Fruit fly (Drosophila melanogaster): ENCODE results near the gene CG43085.

Gene CG43085

dm6 chr3L:17615838-17616237 is 30.7 kb downstream of the CG43085 start:
- TF ChIP-seq CG12768 (GFP tag; optimal IDR thresholded peaks at IDR 0.05), result no peak
- TF ChIP-seq Crg-1 (GFP tag; optimal IDR thresholded peaks at IDR 0.05), result no peak
- no peak for TF ChIP-seq tj (GFP tag; optimal IDR thresholded peaks at IDR 0.05)
- no peak for TF ChIP-seq cnc (optimal IDR thresholded peaks at IDR 0.05)
- TF ChIP-seq CG14711 (tag; optimal IDR thresholded peaks at IDR 0.05), result no peak
- TF ChIP-seq Mnt (GFP tag; optimal IDR thresholded peaks at IDR 0.05), result no peak
- TF ChIP-seq kay (GFP tag; ENCODE audit: borderline replicate concordance), result no peak
- TF ChIP-seq Hr96 (GFP tag; optimal IDR thresholded peaks at IDR 0.05), result no peak
- TF ChIP-seq CG5204 (GFP tag; optimal IDR thresholded peaks at IDR 0.05), result no peak
- no peak for TF ChIP-seq toe (GFP tag; optimal IDR thresholded peaks at IDR 0.05)
- no peak for TF ChIP-seq bab1 (GFP tag; optimal IDR thresholded peaks at IDR 0.05)
- no peak for TF ChIP-seq CG7101 (tag; optimal IDR thresholded peaks at IDR 0.05)
- TF ChIP-seq ovo (GFP tag; optimal IDR thresholded peaks at IDR 0.05), result no peak
- TF ChIP-seq CG1620 (GFP tag; optimal IDR thresholded peaks at IDR 0.05), result no peak
- TF ChIP-seq CG33017 (tag; optimal IDR thresholded peaks at IDR 0.05), result no peak

DNA sequence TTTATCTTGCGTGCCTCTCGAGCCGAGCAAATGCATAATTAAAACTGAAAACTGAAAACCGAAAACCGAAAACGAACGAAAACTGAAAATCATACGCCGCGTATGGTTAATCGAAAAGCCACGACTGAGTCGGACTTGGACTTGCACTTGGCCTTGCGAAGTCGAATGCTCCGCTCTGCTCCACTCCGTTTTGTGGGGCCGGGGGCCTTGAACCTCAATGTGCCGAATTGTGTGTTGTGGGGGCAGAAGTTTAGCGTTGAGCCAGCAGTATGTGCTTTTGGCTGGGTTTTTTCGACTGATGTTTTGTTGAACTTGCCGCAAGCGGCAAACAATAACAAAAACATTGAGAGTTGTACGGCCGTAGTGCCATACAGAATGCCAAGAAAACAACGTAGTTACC is 31.3 kb downstream of the CG43085 start:
- TF ChIP-seq tj (GFP tag; optimal IDR thresholded peaks at IDR 0.05) (peak; percentile 43), CG1620 (GFP tag; optimal IDR thresholded peaks at IDR 0.05) (no peak)

dm6 chr3L:17613972-17614384 is 32.6 kb downstream of the CG43085 start:
- TF ChIP-seq tj (GFP tag; optimal IDR thresholded peaks at IDR 0.05), result peak; percentile 68
- TF ChIP-seq cnc (optimal IDR thresholded peaks at IDR 0.05), result no peak
- TF ChIP-seq pad (GFP tag; optimal IDR thresholded peaks at IDR 0.05), result no peak

- no peak for TF ChIP-seq CG12768 (GFP tag; optimal IDR thresholded peaks at IDR 0.05)
These were observed 33.2 kb downstream of the CG43085 start for dm6 chr3L:17613292-17613734.

- TF ChIP-seq Crg-1 (GFP tag; optimal IDR thresholded peaks at IDR 0.05) (peak; percentile 7), Clk (GFP tag; optimal IDR thresholded peaks at IDR 0.05) (peak; percentile 53), ovo (GFP tag; optimal IDR thresholded peaks at IDR 0.05) (peak; percentile 75), CG11617 (GFP tag; optimal IDR thresholded peaks at IDR 0.05) (no peak), pad (GFP tag; optimal IDR thresholded peaks at IDR 0.05) (peak; percentile 30), CG7045 (GFP tag; optimal IDR thresholded peaks at IDR 0.05) (peak; percentile 33), CG14711 (tag; optimal IDR thresholded peaks at IDR 0.05) (no peak), bab1 (GFP tag; optimal IDR thresholded peaks at IDR 0.05) (peak; percentile 8), cic (GFP tag; optimal IDR thresholded peaks at IDR 0.05) (peak; percentile 88), Mnt (GFP tag; optimal IDR thresholded peaks at IDR 0.05) (peak; percentile 97), cnc (optimal IDR thresholded peaks at IDR 0.05) (no peak), tj (GFP tag; optimal IDR thresholded peaks at IDR 0.05) (peak; percentile 27), CG12768 (GFP tag; optimal IDR thresholded peaks at IDR 0.05) (peak; percentile 84), CG33017 (tag; optimal IDR thresholded peaks at IDR 0.05) (peak; percentile 49), toe (GFP tag; optimal IDR thresholded peaks at IDR 0.05) (no peak), CG7101 (tag; optimal IDR thresholded peaks at IDR 0.05) (peak; percentile 29)
These were observed 34.6 kb downstream of the CG43085 start for dm6 chr3L:17611864-17612505.

DNA sequence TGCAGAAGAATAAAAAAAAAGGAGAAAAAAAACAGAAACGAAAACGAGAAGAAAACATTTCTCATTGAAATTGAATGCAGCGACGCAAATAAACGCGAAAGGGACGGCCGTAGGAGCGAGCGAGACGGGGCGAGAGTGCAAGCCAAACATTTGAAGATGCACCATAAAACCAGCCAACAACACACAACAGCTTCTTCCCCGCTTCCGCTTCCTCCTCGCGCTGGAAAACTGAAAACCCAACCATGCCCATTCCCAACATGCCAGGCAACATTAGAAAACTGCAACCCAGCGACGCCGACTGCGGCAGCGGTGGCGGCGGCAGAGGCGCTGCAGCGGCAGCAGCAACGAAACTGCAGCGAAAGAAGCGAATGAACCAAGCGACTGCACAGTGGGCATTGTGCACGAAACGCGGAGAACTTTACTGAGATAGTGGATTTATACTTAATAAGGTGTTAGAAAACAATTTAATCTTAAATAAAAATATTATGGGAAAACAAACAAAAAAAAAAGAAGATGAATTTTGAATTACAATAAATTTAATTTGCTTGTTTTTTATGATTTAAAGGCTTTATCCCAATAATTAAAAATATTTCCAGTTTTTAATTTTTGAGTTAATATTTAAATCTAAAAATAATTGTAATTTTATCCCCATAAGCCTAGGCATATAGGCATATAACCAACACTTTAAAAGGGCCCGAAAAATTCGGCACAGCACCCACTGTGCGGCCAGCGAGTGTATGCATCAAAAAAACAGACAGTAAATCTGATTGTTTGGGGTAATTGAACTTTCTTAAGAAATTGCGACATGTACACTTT is 35.4 kb downstream of the CG43085 start:
- TF ChIP-seq kay (GFP tag; ENCODE audit: borderline replicate concordance) (peak; percentile 49), pad (GFP tag; optimal IDR thresholded peaks at IDR 0.05) (peak; percentile 27), CG1620 (GFP tag; optimal IDR thresholded peaks at IDR 0.05) (peak; percentile 2), bab1 (GFP tag; optimal IDR thresholded peaks at IDR 0.05) (peak; percentile 27), CG33017 (tag; optimal IDR thresholded peaks at IDR 0.05) (no peak), CG5204 (GFP tag; optimal IDR thresholded peaks at IDR 0.05) (no peak), CG14711 (tag; optimal IDR thresholded peaks at IDR 0.05) (peak; percentile 53)

DNA sequence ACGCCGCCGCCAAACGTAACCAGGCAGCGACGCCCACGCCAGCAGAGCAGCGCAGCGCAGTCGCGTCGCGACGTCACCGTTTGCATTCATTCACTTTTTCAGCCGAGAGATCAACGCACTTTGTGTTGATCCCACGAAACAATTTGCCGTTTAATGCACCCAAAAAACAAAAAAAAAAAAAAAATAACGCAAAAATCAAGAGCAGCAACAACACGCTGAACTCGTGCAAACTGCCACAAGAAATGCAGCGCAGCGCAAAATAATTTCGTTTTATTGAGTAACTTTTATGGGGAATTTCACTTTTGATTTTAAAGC is 37.5 kb downstream of the CG43085 start:
- peak; percentile 66 for TF ChIP-seq tj (GFP tag; optimal IDR thresholded peaks at IDR 0.05)
- no peak for TF ChIP-seq pad (GFP tag; optimal IDR thresholded peaks at IDR 0.05)
- no peak for TF ChIP-seq cic (GFP tag; optimal IDR thresholded peaks at IDR 0.05)
- no peak for TF ChIP-seq bab1 (GFP tag; optimal IDR thresholded peaks at IDR 0.05)
- no peak for TF ChIP-seq ovo (GFP tag; optimal IDR thresholded peaks at IDR 0.05)
